Fruit fly (Drosophila melanogaster) whole organism, embryonic: ENCODE results near the gene Nsun2.
A peak's percentile ranks its signal among the peaks of the same experiment; 100 is the strongest.

ENCODE experiments used
- Aef1 ChIP-seq: fragments of 200-800 bp; sonication (Bioruptor generic); IDR thresholded peaks from 3 replicates; pipeline ENCODE4 v1.3.6; 2022; ENCODE audit warnings: missing biosample characterization, missing genetic modification characterization
- Antp ChIP-seq: fragments of 200-800 bp; sonication (Bioruptor generic); optimal IDR thresholded peaks from 3 replicates; lab custom pipeline; 2016; ENCODE audit warnings: missing biosample characterization, missing genetic modification characterization
- Bgb ChIP-seq: fragments of 200-800 bp; sonication (Bioruptor generic); IDR thresholded peaks from 2 replicates; pipeline ENCODE4 v1.3.6; 2022; ENCODE audit warnings: missing biosample characterization, missing genetic modification characterization; ENCODE audit not compliant: partially characterized antibody
- CG1024 ChIP-seq: fragments of 200-800 bp; sonication (Bioruptor generic); IDR thresholded peaks from 2 replicates; pipeline ENCODE4 v1.3.6; 2022; ENCODE audit warnings: missing biosample characterization, missing genetic modification characterization
- CG10267 ChIP-seq: fragments of 200-800 bp; sonication (Bioruptor generic); optimal IDR thresholded peaks from 2 replicates; lab custom pipeline; 2018; ENCODE audit warnings: missing biosample characterization, mild to moderate bottlenecking, missing genetic modification characterization, moderate library complexity
- CG10274 ChIP-seq: fragments of 200-800 bp; sonication (Bioruptor generic); optimal IDR thresholded peaks from 3 replicates; lab custom pipeline; 2017; ENCODE audit warnings: missing biosample characterization, mild to moderate bottlenecking, missing genetic modification characterization
- CG11504 ChIP-seq: fragments of 200-800 bp; sonication (Bioruptor generic); optimal IDR thresholded peaks from 3 replicates; lab custom pipeline; 2019; ENCODE audit warnings: missing biosample characterization, mild to moderate bottlenecking, missing genetic modification characterization, moderate library complexity
- CG11695 ChIP-seq: fragments of 200-800 bp; sonication (Bioruptor generic); IDR thresholded peaks from 3 replicates; pipeline ENCODE4 v1.3.6; 2022; ENCODE audit warnings: missing biosample characterization, missing genetic modification characterization
- CG12236 ChIP-seq: fragments of 200-800 bp; sonication (Bioruptor generic); optimal IDR thresholded peaks from 2 replicates; lab custom pipeline; 2016; ENCODE audit warnings: missing biosample characterization, missing genetic modification characterization
- CG15269 ChIP-seq: fragments of 200-800 bp; sonication (Bioruptor generic); optimal IDR thresholded peaks from 2 replicates; lab custom pipeline; 2018; ENCODE audit warnings: missing biosample characterization, mild to moderate bottlenecking, missing genetic modification characterization, moderate library complexity
- CG2875 ChIP-seq: fragments of 200-800 bp; sonication (Bioruptor generic); optimal IDR thresholded peaks from 2 replicates; lab custom pipeline; 2017; ENCODE audit warnings: missing biosample characterization, mild to moderate bottlenecking, missing genetic modification characterization, missing genetic modification reagents
- CG2889 ChIP-seq: fragments of 200-800 bp; sonication (Bioruptor generic); IDR thresholded peaks from 3 replicates; pipeline ENCODE4 v1.3.6; 2022; ENCODE audit warnings: missing biosample characterization, missing genetic modification characterization
- CG3838 ChIP-seq: fragments of 200-800 bp; sonication (Bioruptor generic); optimal IDR thresholded peaks from 3 replicates; lab custom pipeline; 2016; ENCODE audit warnings: missing biosample characterization, missing genetic modification characterization
- CG6765 ChIP-seq: fragments of 200-800 bp; sonication (Bioruptor generic); optimal IDR thresholded peaks from 3 replicates; lab custom pipeline; 2017; ENCODE audit warnings: missing biosample characterization, mild to moderate bottlenecking, missing genetic modification characterization
- CG7556 ChIP-seq: fragments of 200-800 bp; sonication (Bioruptor generic); optimal IDR thresholded peaks from 2 replicates; lab custom pipeline; 2017; ENCODE audit warnings: missing biosample characterization, mild to moderate bottlenecking, missing genetic modification characterization
- Doc3 ChIP-seq: fragments of 200-800 bp; sonication (Bioruptor generic); IDR thresholded peaks from 3 replicates; pipeline ENCODE4 v1.3.6; 2022; ENCODE audit warnings: missing biosample characterization, missing genetic modification characterization; ENCODE audit not compliant: partially characterized antibody
- E2f2 ChIP-seq: fragments of 200-800 bp; sonication (Bioruptor generic); IDR thresholded peaks from 2 replicates; pipeline ENCODE4 v1.3.6; 2022; ENCODE audit warnings: missing biosample characterization, missing genetic modification characterization
- H15 ChIP-seq: fragments of 200-800 bp; sonication (Bioruptor generic); IDR thresholded peaks from 3 replicates; pipeline ENCODE4 v1.3.6; 2022; ENCODE audit warnings: missing biosample characterization, missing genetic modification characterization
- HLH4C ChIP-seq: fragments of 200-800 bp; sonication (Bioruptor generic); IDR thresholded peaks from 3 replicates; pipeline ENCODE4 v1.3.6; 2022; ENCODE audit warnings: missing biosample characterization, missing genetic modification characterization; ENCODE audit not compliant: partially characterized antibody
- NK7.1 ChIP-seq: fragments of 200-800 bp; sonication (Bioruptor generic); optimal IDR thresholded peaks from 3 replicates; lab custom pipeline; 2016; ENCODE audit warnings: missing biosample characterization, missing genetic modification characterization
- Neu2 ChIP-seq: fragments of 200-800 bp; sonication (Bioruptor generic); optimal IDR thresholded peaks from 3 replicates; lab custom pipeline; 2016; ENCODE audit warnings: missing biosample characterization, missing genetic modification characterization, borderline replicate concordance
- Nf-YC ChIP-seq: fragments of 200-800 bp; optimal IDR thresholded peaks from 3 replicates; lab custom pipeline; 2019; ENCODE audit warnings: missing biosample characterization, mild to moderate bottlenecking, missing genetic modification characterization, moderate library complexity
- Rfx ChIP-seq: fragments of 200-800 bp; sonication (Bioruptor generic); IDR thresholded peaks from 2 replicates; pipeline ENCODE4 v1.3.6; 2022; ENCODE audit warnings: missing biosample characterization, missing genetic modification characterization
- Rx ChIP-seq: fragments of 200-800 bp; sonication (Bioruptor generic); IDR thresholded peaks from 2 replicates; pipeline ENCODE4 v1.3.6; 2022; ENCODE audit warnings: missing biosample characterization, missing genetic modification characterization
- Scr ChIP-seq: fragments of 200-800 bp; sonication (Bioruptor generic); IDR thresholded peaks from 2 replicates; pipeline ENCODE4 v1.3.6; 2022; ENCODE audit warnings: missing biosample characterization, missing genetic modification characterization; ENCODE audit not compliant: partially characterized antibody
- Sry-β ChIP-seq: fragments of 200-800 bp; sonication (Bioruptor generic); optimal IDR thresholded peaks from 2 replicates; lab custom pipeline; 2018; ENCODE audit warnings: missing biosample characterization, mild to moderate bottlenecking, missing genetic modification characterization, moderate library complexity
- Sry-δ ChIP-seq: fragments of 200-800 bp; sonication (Bioruptor generic); optimal IDR thresholded peaks from 2 replicates; lab custom pipeline; 2016; ENCODE audit warnings: missing biosample characterization, missing genetic modification characterization
- Stat92E ChIP-seq, 3 experiments: fragments of >200 bp in 2 of 3; fragments of 200-800 bp in 1 of 3; sonication (Bioruptor generic) in 1 of 3; optimal IDR thresholded peaks; 2 replicates each; lab custom pipeline; 2017 to 2019; ENCODE audit warnings: missing biosample characterization in 3 of 3, missing genetic modification characterization in 3 of 3, mild to moderate bottlenecking in 1 of 3, moderate library complexity in 1 of 3
- Usf ChIP-seq: fragments of 200-800 bp; sonication (Bioruptor generic); optimal IDR thresholded peaks from 2 replicates; lab custom pipeline; 2017; ENCODE audit warnings: missing genotype, missing biosample characterization, missing genetic modification characterization
- ap ChIP-seq: fragments of 200-800 bp; sonication (Bioruptor generic); IDR thresholded peaks from 2 replicates; pipeline ENCODE4 v1.3.6; 2022; ENCODE audit warnings: missing biosample characterization, missing genetic modification characterization
- ara ChIP-seq: fragments of 200-800 bp; sonication (Bioruptor generic); IDR thresholded peaks from 2 replicates; pipeline ENCODE4 v1.3.6; 2022; ENCODE audit warnings: missing biosample characterization, missing genetic modification characterization
- ato ChIP-seq: fragments of 200-800 bp; sonication (Bioruptor generic); IDR thresholded peaks from 2 replicates; pipeline ENCODE4 v1.3.6; 2022; ENCODE audit warnings: missing biosample characterization, missing genetic modification characterization; ENCODE audit not compliant: partially characterized antibody
- bcd ChIP-seq: fragments of 200-800 bp; sonication (Bioruptor generic); optimal IDR thresholded peaks from 2 replicates; lab custom pipeline; 2017; ENCODE audit warnings: missing biosample characterization, mild to moderate bottlenecking, missing genetic modification characterization
- bsh ChIP-seq, 2 experiments: fragments of 200-800 bp; sonication (Bioruptor generic); optimal IDR thresholded peaks; 2 replicates each; lab custom pipeline; 2017 to 2018; ENCODE audit warnings: mild to moderate bottlenecking in 2 of 2, missing biosample characterization in 2 of 2, missing genetic modification characterization in 2 of 2, moderate library complexity in 1 of 2
- cas ChIP-seq: fragments of 200-800 bp; sonication (Bioruptor generic); IDR thresholded peaks from 2 replicates; pipeline ENCODE4 v1.3.6; 2022; ENCODE audit warnings: missing biosample characterization, missing genetic modification characterization
- cato ChIP-seq: fragments of 200-800 bp; sonication (Bioruptor generic); optimal IDR thresholded peaks from 2 replicates; lab custom pipeline; 2016; ENCODE audit warnings: missing biosample characterization, missing genetic modification characterization, borderline replicate concordance
- ci ChIP-seq: fragments of 200-800 bp; sonication (Bioruptor generic); IDR thresholded peaks from 3 replicates; pipeline ENCODE4 v1.3.6; 2022; ENCODE audit warnings: missing biosample characterization, missing genetic modification characterization
- eve ChIP-seq, 2 experiments: fragments of >200 bp; optimal IDR thresholded peaks; 2 replicates each; lab custom pipeline; 2017; ENCODE audit warnings: missing biosample characterization in 2 of 2, missing genetic modification characterization in 2 of 2
- hbn ChIP-seq: fragments of 200-800 bp; sonication (Bioruptor generic); IDR thresholded peaks from 2 replicates; pipeline ENCODE4 v1.3.6; 2022; ENCODE audit warnings: missing biosample characterization, missing genetic modification characterization; ENCODE audit not compliant: partially characterized antibody
- inv ChIP-seq: fragments of 200-800 bp; sonication (Bioruptor generic); IDR thresholded peaks from 2 replicates; pipeline ENCODE4 v1.3.6; 2022; ENCODE audit warnings: missing biosample characterization, missing genetic modification characterization; ENCODE audit not compliant: partially characterized antibody
- mam ChIP-seq: fragments of 200-800 bp; sonication (Bioruptor generic); optimal IDR thresholded peaks from 3 replicates; lab custom pipeline; 2016; ENCODE audit warnings: missing biosample characterization, missing genetic modification characterization
- nau ChIP-seq: fragments of 200-800 bp; sonication (Bioruptor generic); optimal IDR thresholded peaks from 3 replicates; lab custom pipeline; 2017; ENCODE audit warnings: missing biosample characterization, mild to moderate bottlenecking, missing genetic modification characterization, missing genetic modification reagents
- pros ChIP-seq: fragments of 200-800 bp; sonication (Bioruptor generic); optimal IDR thresholded peaks from 3 replicates; lab custom pipeline; 2019; ENCODE audit warnings: missing biosample characterization, mild to moderate bottlenecking, missing genetic modification characterization, moderate library complexity
- pzg ChIP-seq: fragments of 200-800 bp; sonication (Bioruptor generic); optimal IDR thresholded peaks from 3 replicates; lab custom pipeline; 2018; ENCODE audit warnings: missing biosample characterization, mild to moderate bottlenecking, missing genetic modification characterization, moderate library complexity
- repo ChIP-seq: fragments of 200-800 bp; sonication (Bioruptor generic); optimal IDR thresholded peaks from 2 replicates; lab custom pipeline; 2016; ENCODE audit warnings: missing biosample characterization, missing genetic modification characterization
- row ChIP-seq: fragments of 200-800 bp; sonication (Bioruptor generic); IDR thresholded peaks from 3 replicates; pipeline ENCODE4 v1.3.6; 2022; ENCODE audit warnings: missing biosample characterization, missing genetic modification characterization
- slou ChIP-seq: fragments of 200-800 bp; sonication (Bioruptor generic); optimal IDR thresholded peaks from 3 replicates; lab custom pipeline; 2016; ENCODE audit warnings: missing biosample characterization, missing genetic modification characterization
- tll ChIP-seq, 2 experiments: fragments of 200-800 bp in 1 of 2; fragments of >200 bp in 1 of 2; sonication (Bioruptor generic) in 1 of 2; optimal IDR thresholded peaks; 2 replicates each; lab custom pipeline; 2017 to 2019; ENCODE audit warnings: missing biosample characterization in 2 of 2, missing genetic modification characterization in 2 of 2, mild to moderate bottlenecking in 1 of 2, moderate library complexity in 1 of 2
- z ChIP-seq: fragments of 200-800 bp; sonication (Bioruptor generic); IDR thresholded peaks from 3 replicates; pipeline ENCODE4 v1.3.6; 2022; ENCODE audit warnings: missing biosample characterization, missing genetic modification characterization

The Nsun2 gene

DNA sequence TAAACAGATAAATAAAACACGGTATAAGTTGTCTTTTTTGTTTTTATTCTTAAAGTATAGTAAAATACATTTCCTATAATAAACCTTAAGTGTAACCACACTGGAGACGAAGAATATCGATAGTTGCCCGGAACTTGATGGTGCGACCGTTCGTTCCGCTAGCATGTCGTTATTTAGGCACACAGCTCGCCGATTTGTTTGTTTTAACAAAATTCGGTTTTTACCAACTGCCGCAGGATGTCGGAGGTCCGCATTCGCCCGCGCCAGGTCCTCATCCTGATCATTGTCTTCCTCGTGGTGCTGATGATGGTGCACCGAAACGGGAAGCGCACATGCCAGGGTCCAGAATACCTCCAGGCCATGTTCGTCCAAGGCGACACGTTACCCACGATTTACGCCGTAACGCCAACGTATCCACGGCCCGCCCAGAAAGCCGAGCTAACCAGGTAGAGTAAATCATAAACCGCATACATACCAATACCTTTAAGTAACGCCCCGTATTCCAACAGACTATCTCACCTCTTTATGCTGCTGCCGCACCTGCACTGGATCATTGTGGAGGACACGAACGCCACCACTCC lies 17.6 kb upstream of the Nsun2 start, which contains the start of gene GlcAT-I (continued):
- TF ChIP-seq bsh (GFP tag; optimal IDR thresholded peaks at IDR 0.05; lab: Kevin White, UChicago) (no peak), CG12236 (GFP tag; lab: Kevin White, UChicago) (no peak), Aef1 (GFP tag; lab: Robert Waterston, UW) (no peak), Neu2 (GFP tag; lab: Kevin White, UChicago) (no peak), mam (no peak), Sry-δ (GFP tag; lab: Kevin White, UChicago) (peak; percentile 57), row (GFP tag; lab: Robert Waterston, UW) (no peak), CG2889 (GFP tag; lab: Robert Waterston, UW) (no peak), Nf-YC (tag; lab: Kevin White, UChicago) (no peak), ap (GFP tag; lab: Robert Waterston, UW) (no peak), ara (no peak), CG1024 (no peak), pzg (GFP tag; lab: Kevin White, UChicago) (peak; percentile 62), CG6765 (no peak), repo (GFP tag; lab: Kevin White, UChicago) (no peak), CG7556 (GFP tag; lab: Kevin White, UChicago) (no peak), CG10274 (GFP tag; lab: Kevin White, UChicago) (no peak), slou (GFP tag; lab: Kevin White, UChicago) (no peak), Rx (GFP tag; lab: Robert Waterston, UW) (no peak), Antp (GFP tag; lab: Kevin White, UChicago) (no peak), ci (GFP tag; lab: Robert Waterston, UW) (no peak; the same call in 2 of the 3 replicates), Rfx (GFP tag; lab: Robert Waterston, UW) (no peak), CG2875 (GFP tag; lab: Kevin White, UChicago) (no peak), Scr (peak; percentile 61), z (no peak), CG15269 (tag; lab: Kevin White, UChicago) (no peak), eve (GFP tag; optimal IDR thresholded peaks at IDR 0.05; lab: Kevin White, UChicago) (no peak), E2f2 (no peak; the same call in 1 of the 2 replicates), Doc3 (GFP tag; lab: Robert Waterston, UW) (0 out of 3 replicates have a peak, but pooled peaks have one; percentile 29), bcd (GFP tag; lab: Kevin White, UChicago) (no peak), Sry-β (GFP tag; lab: Kevin White, UChicago) (no peak), inv (peak; percentile 33; the same call in 1 of the 2 replicates), CG10267 (tag; lab: Kevin White, UChicago) (no peak), HLH4C (GFP tag; lab: Robert Waterston, UW) (no peak), cas (GFP tag; lab: Robert Waterston, UW) (no peak), H15 (GFP tag; lab: Robert Waterston, UW) (no peak), ato (GFP tag; lab: Robert Waterston, UW) (no peak), cato (GFP tag; lab: Kevin White, UChicago) (no peak), CG11695 (GFP tag; lab: Robert Waterston, UW) (no peak), Stat92E (GFP tag; optimal IDR thresholded peaks at IDR 0.05; lab: Kevin White, UChicago) (no peak), nau (GFP tag; lab: Kevin White, UChicago) (no peak), CG11504 (tag; lab: Kevin White, UChicago) (no peak), Usf (no peak), hbn (GFP tag; lab: Robert Waterston, UW) (0 out of 2 replicates have a peak, but pooled peaks have one; percentile 28), CG3838 (GFP tag; lab: Kevin White, UChicago) (no peak), pros (no peak), Bgb (GFP tag; lab: Robert Waterston, UW) (peak; percentile 55), NK7.1 (GFP tag; lab: Kevin White, UChicago) (no peak), tll (GFP tag; optimal IDR thresholded peaks at IDR 0.05; lab: Kevin White, UChicago) (no peak)
